Worm (Caenorhabditis elegans) whole organism, mixed stage, embryonic: ENCODE results near the gene klc-1.

Experiments
- M03D4.4 ChIP-seq: sonication (generic microtip); optimal IDR thresholded peaks from 2 replicates; lab custom pipeline; 2017; ENCODE audit warnings: mild to moderate bottlenecking, missing genetic modification characterization, missing compliant biosample characterization
- bed-3 ChIP-seq: fragments of 200-800 bp; sonication (Bioruptor generic); optimal IDR thresholded peaks from 3 replicates; lab custom pipeline; 2018; ENCODE audit warnings: mild to moderate bottlenecking, missing genetic modification characterization, moderate library complexity, missing compliant biosample characterization
- blmp-1 ChIP-seq: fragments of 150-350 bp; optimal IDR thresholded peaks from 2 replicates; lab custom pipeline; 2014; ENCODE audit warnings: missing biosample characterization, missing genetic modification characterization
- ceh-39 ChIP-seq: fragments of 150-350 bp; optimal IDR thresholded peaks from 2 replicates; lab custom pipeline; 2014; ENCODE audit warnings: missing biosample characterization, missing genetic modification characterization
- ceh-83 ChIP-seq: fragments of 200-800 bp; sonication (Bioruptor generic); optimal IDR thresholded peaks from 2 replicates; lab custom pipeline; 2018; ENCODE audit warnings: mild to moderate bottlenecking, missing genetic modification characterization, missing compliant biosample characterization
- ces-1 ChIP-seq: fragments of 150-350 bp; optimal IDR thresholded peaks from 2 replicates; lab custom pipeline; 2014; ENCODE audit warnings: missing biosample characterization, missing genetic modification reagents, missing genetic modification characterization
- cnd-1 ChIP-seq: fragments of 200-800 bp; sonication (Bioruptor generic); optimal IDR thresholded peaks from 2 replicates; lab custom pipeline; 2018; ENCODE audit warnings: mild to moderate bottlenecking, missing genetic modification characterization, missing compliant biosample characterization
- elt-1 ChIP-seq: sonication (generic microtip); optimal IDR thresholded peaks from 2 replicates; lab custom pipeline; 2017; ENCODE audit warnings: missing genetic modification characterization, mild to moderate bottlenecking, missing compliant biosample characterization, antibody characterized with exemption, moderate library complexity, borderline replicate concordance; ENCODE audit not compliant: insufficient read depth
- elt-3 ChIP-seq: fragments of 150-350 bp; optimal IDR thresholded peaks from 2 replicates; lab custom pipeline; 2014; ENCODE audit warnings: missing biosample characterization, missing genetic modification characterization
- flh-1 ChIP-seq: fragments of 200-800 bp; sonication (Bioruptor generic); optimal IDR thresholded peaks from 2 replicates; lab custom pipeline; 2018; ENCODE audit warnings: mild to moderate bottlenecking, missing genetic modification characterization, moderate library complexity, missing compliant biosample characterization
- ham-2 ChIP-seq: fragments of 200-800 bp; sonication (Bioruptor generic); optimal IDR thresholded peaks from 2 replicates; lab custom pipeline; 2018; ENCODE audit warnings: mild to moderate bottlenecking, missing genetic modification characterization, missing compliant biosample characterization
- hlh-1 ChIP-seq: fragments of 150-350 bp; optimal IDR thresholded peaks from 2 replicates; lab custom pipeline; 2014; ENCODE audit warnings: missing biosample characterization, missing genetic modification reagents, missing genetic modification characterization
- lin-13 ChIP-seq: fragments of 150-350 bp; optimal IDR thresholded peaks from 2 replicates; lab custom pipeline; 2014; ENCODE audit warnings: missing biosample characterization, missing genetic modification characterization
- lin-32 ChIP-seq: fragments of 200-800 bp; sonication (Bioruptor generic); optimal IDR thresholded peaks from 2 replicates; lab custom pipeline; 2018; ENCODE audit warnings: mild to moderate bottlenecking, missing genetic modification characterization, missing compliant biosample characterization
- lsy-2 ChIP-seq: fragments of 150-350 bp; optimal IDR thresholded peaks from 2 replicates; lab custom pipeline; 2014; ENCODE audit warnings: missing biosample characterization, missing genetic modification characterization
- mab-5 ChIP-seq: fragments of 150-350 bp; optimal IDR thresholded peaks from 2 replicates; lab custom pipeline; 2014; ENCODE audit warnings: missing biosample characterization, missing genetic modification characterization
- mep-1 ChIP-seq: fragments of 150-350 bp; optimal IDR thresholded peaks from 2 replicates; lab custom pipeline; 2017; ENCODE audit warnings: missing biosample characterization, missing genetic modification reagents, missing genetic modification characterization, inconsistent platforms
- nhr-2 ChIP-seq: fragments of 150-350 bp; optimal IDR thresholded peaks from 2 replicates; lab custom pipeline; 2014; ENCODE audit warnings: missing biosample characterization, missing genetic modification characterization
- nhr-237 ChIP-seq: fragments of 150-350 bp; optimal IDR thresholded peaks from 2 replicates; lab custom pipeline; 2014; ENCODE audit warnings: missing biosample characterization, missing genetic modification characterization
- nhr-28 ChIP-seq: fragments of 150-350 bp; optimal IDR thresholded peaks from 2 replicates; lab custom pipeline; 2014; ENCODE audit warnings: missing biosample characterization, missing genetic modification characterization
- nhr-76 ChIP-seq: sonication (generic microtip); optimal IDR thresholded peaks from 2 replicates; lab custom pipeline; 2017; ENCODE audit warnings: missing biosample characterization, missing genetic modification characterization
- pha-4 ChIP-seq: fragments of 150-350 bp; optimal IDR thresholded peaks from 2 replicates; lab custom pipeline; 2018; ENCODE audit warnings: missing biosample characterization, missing genetic modification reagents, missing genetic modification characterization
- sem-2 ChIP-seq: fragments of 200-800 bp; sonication (Bioruptor generic); optimal IDR thresholded peaks from 2 replicates; lab custom pipeline; 2018; ENCODE audit warnings: mild to moderate bottlenecking, missing genetic modification characterization, missing compliant biosample characterization
- snpc-4 ChIP-seq: fragments of 150-350 bp; optimal IDR thresholded peaks from 2 replicates; lab custom pipeline; 2014; ENCODE audit warnings: missing biosample characterization, missing genetic modification characterization
- sptf-1 ChIP-seq: sonication (generic microtip); optimal IDR thresholded peaks from 2 replicates; lab custom pipeline; 2017; ENCODE audit warnings: mild to moderate bottlenecking, missing genetic modification characterization, moderate library complexity, missing compliant biosample characterization
- tbx-8 ChIP-seq: fragments of 200-800 bp; sonication (Bioruptor generic); optimal IDR thresholded peaks from 2 replicates; lab custom pipeline; 2018; ENCODE audit warnings: mild to moderate bottlenecking, missing genetic modification characterization, moderate library complexity, missing compliant biosample characterization
- unc-120 ChIP-seq: sonication (generic microtip); optimal IDR thresholded peaks from 2 replicates; lab custom pipeline; 2017; ENCODE audit warnings: missing genetic modification characterization, missing compliant biosample characterization; ENCODE audit not compliant: poor library complexity, severe bottlenecking
- ztf-11 ChIP-seq: fragments of 150-350 bp; optimal IDR thresholded peaks from 2 replicates; lab custom pipeline; 2014; ENCODE audit warnings: missing biosample characterization, missing genetic modification characterization

klc-1 gene

ce11 chrIV:11101383-11101782, 17.8 kb downstream of the klc-1 start, which contains the start of gene srlf-18:
TSS of gene srlf-18 (minus strand) at chrIV:11101483.
- no peak for TF ChIP-seq ceh-83 (GFP tag; lab: Kevin White, UChicago)
- TF ChIP-seq ceh-39 (tag; lab: Kevin White, UChicago): no peak
- no peak for TF ChIP-seq snpc-4
- TF ChIP-seq nhr-2 (tag; lab: Kevin White, UChicago): no peak
- TF ChIP-seq nhr-237 (tag; lab: Kevin White, UChicago): no peak
- no peak for TF ChIP-seq sem-2
- no peak for TF ChIP-seq flh-1 (GFP tag; lab: Kevin White, UChicago)
- TF ChIP-seq mep-1 (tag; lab: Kevin White, UChicago): no peak
- no peak for TF ChIP-seq cnd-1
- no peak for TF ChIP-seq mab-5 (tag; lab: Kevin White, UChicago)
- TF ChIP-seq ces-1 (GFP tag; lab: Kevin White, UChicago): no peak
- no peak for TF ChIP-seq elt-3 (tag; lab: Kevin White, UChicago)
- TF ChIP-seq, all 35 proteins: peak for 0

ce11 chrIV:11102608-11103007, 19.1 kb downstream of the klc-1 start, which contains the start of gene srlf-17:
TSS of gene srlf-17 (minus strand) at chrIV:11102708.
- TF ChIP-seq nhr-2 (tag; lab: Kevin White, UChicago) (no peak), cnd-1 (no peak), unc-120 (tag; lab: Kevin White, UChicago) (no peak), elt-1 (tag; lab: Kevin White, UChicago) (no peak), nhr-76 (tag; lab: Kevin White, UChicago) (no peak), ztf-11 (tag; lab: Kevin White, UChicago) (no peak), elt-3 (tag; lab: Kevin White, UChicago) (no peak), lin-32 (GFP tag; lab: Kevin White, UChicago) (no peak), nhr-237 (tag; lab: Kevin White, UChicago) (no peak), lin-13 (tag; lab: Kevin White, UChicago) (no peak), sptf-1 (tag; lab: Kevin White, UChicago) (no peak), snpc-4 (no peak)

ce11 chrIV:11103501-11103900, 20.0 kb downstream of the klc-1 start:
- TF ChIP-seq cnd-1: no peak
- TF ChIP-seq blmp-1 (tag; lab: Kevin White, UChicago): no peak
- TF ChIP-seq mep-1 (tag; lab: Kevin White, UChicago): no peak
- no peak for TF ChIP-seq elt-1 (tag; lab: Kevin White, UChicago)
- TF ChIP-seq pha-4 (tag; lab: Kevin White, UChicago): no peak
- no peak for TF ChIP-seq tbx-8 (GFP tag; lab: Kevin White, UChicago)
- no peak for TF ChIP-seq hlh-1 (tag; lab: Kevin White, UChicago)
- no peak for TF ChIP-seq ceh-83 (GFP tag; lab: Kevin White, UChicago)
- no peak for TF ChIP-seq nhr-28 (tag; lab: Kevin White, UChicago)
- no peak for TF ChIP-seq flh-1 (GFP tag; lab: Kevin White, UChicago)
- no peak for TF ChIP-seq ham-2 (GFP tag; lab: Kevin White, UChicago)
- TF ChIP-seq lsy-2 (tag; lab: Kevin White, UChicago): no peak
- TF ChIP-seq nhr-2 (tag; lab: Kevin White, UChicago): no peak
- TF ChIP-seq elt-3 (tag; lab: Kevin White, UChicago): no peak
- TF ChIP-seq unc-120 (tag; lab: Kevin White, UChicago): no peak

- no peak for TF ChIP-seq M03D4.4
Measured at ce11 chrIV:11105724-11106123, 22.2 kb downstream of the klc-1 start, which contains the start of gene srlf-24. TSS of gene srlf-24 (minus strand) at chrIV:11105824.

- no peak for TF ChIP-seq ceh-39 (tag; lab: Kevin White, UChicago)
- TF ChIP-seq nhr-28 (tag; lab: Kevin White, UChicago): no peak
- no peak for TF ChIP-seq hlh-1 (tag; lab: Kevin White, UChicago)
- no peak for TF ChIP-seq ztf-11 (tag; lab: Kevin White, UChicago)
- no peak for TF ChIP-seq nhr-237 (tag; lab: Kevin White, UChicago)
- no peak for TF ChIP-seq sem-2
- no peak for TF ChIP-seq bed-3
- TF ChIP-seq tbx-8 (GFP tag; lab: Kevin White, UChicago): no peak
- TF ChIP-seq elt-1 (tag; lab: Kevin White, UChicago): no peak
- TF ChIP-seq nhr-2 (tag; lab: Kevin White, UChicago): no peak
- no peak for TF ChIP-seq ces-1 (GFP tag; lab: Kevin White, UChicago)
- TF ChIP-seq snpc-4: no peak
- TF ChIP-seq mep-1 (tag; lab: Kevin White, UChicago): no peak
- TF ChIP-seq sptf-1 (tag; lab: Kevin White, UChicago): no peak
- TF ChIP-seq unc-120 (tag; lab: Kevin White, UChicago): no peak
- no peak for TF ChIP-seq nhr-76 (tag; lab: Kevin White, UChicago)
Measured at ce11 chrIV:11109771-11110170, 26.2 kb downstream of the klc-1 start, which contains the start of gene pigk-1. TSS of gene pigk-1 (minus strand) at chrIV:11110018.
